Worm (Caenorhabditis elegans): ENCODE measurements around the gene C29F5.8.

DNA sequence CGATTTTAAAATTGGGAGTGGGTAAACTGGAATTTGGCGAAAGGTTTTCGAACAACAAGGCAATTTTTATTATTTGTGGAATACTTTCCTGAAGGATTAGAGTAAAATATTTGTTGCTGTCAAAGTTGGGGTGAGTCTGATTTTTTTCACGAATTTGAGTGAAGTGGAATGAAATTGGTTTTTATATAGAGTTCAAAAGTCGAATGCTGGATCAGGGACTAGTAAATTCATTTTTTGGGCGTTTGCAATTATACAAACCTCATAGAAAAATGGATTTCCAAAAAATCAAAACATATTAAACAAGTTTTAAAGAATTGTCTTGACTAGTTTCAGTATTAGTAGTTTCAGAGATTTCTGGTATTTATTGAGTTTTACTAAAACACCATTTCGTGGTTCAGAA, 33.7 kb downstream of the C29F5.8 start, which contains the start of gene C32D5.7:
- TF ChIP-seq nhr-237 (tag; optimal IDR thresholded peaks at IDR 0.05) (no peak), lin-13 (tag; optimal IDR thresholded peaks at IDR 0.05) (no peak), nhr-76 (tag; optimal IDR thresholded peaks at IDR 0.05) (no peak), flh-1 (GFP tag; optimal IDR thresholded peaks at IDR 0.05) (no peak), nhr-28 (tag; optimal IDR thresholded peaks at IDR 0.05) (no peak), ztf-11 (tag; optimal IDR thresholded peaks at IDR 0.05) (no peak), sptf-1 (tag; optimal IDR thresholded peaks at IDR 0.05) (no peak), unc-39 (tag; optimal IDR thresholded peaks at IDR 0.05) (no peak), zip-8 (tag; optimal IDR thresholded peaks at IDR 0.05) (no peak), elt-3 (tag; optimal IDR thresholded peaks at IDR 0.05) (no peak)
